Worm (Caenorhabditis elegans) whole organism, L2 larva: ENCODE measurements around the gene F22E5.2.
A peak's percentile ranks its signal among the peaks of the same experiment; 100 is the strongest.

Source experiments
- C34F6.9 ChIP-seq: fragments of 150-350 bp; optimal IDR thresholded peaks from 2 replicates; lab custom pipeline; 2014; ENCODE audit warnings: missing biosample characterization, missing genetic modification characterization
- F13H6.1 ChIP-seq: sonication (generic microtip); optimal IDR thresholded peaks from 2 replicates; lab custom pipeline; 2016; ENCODE audit warnings: missing genetic modification characterization, missing compliant biosample characterization
- R02D3.7 ChIP-seq: fragments of 150-350 bp; optimal IDR thresholded peaks from 2 replicates; lab custom pipeline; 2014; ENCODE audit warnings: missing biosample characterization, missing genetic modification characterization
- ZK546.5 ChIP-seq: sonication (generic microtip); optimal IDR thresholded peaks from 2 replicates; lab custom pipeline; 2017; ENCODE audit warnings: missing biosample characterization, missing genetic modification characterization
- alr-1 ChIP-seq: fragments of 150-350 bp; optimal IDR thresholded peaks from 2 replicates; lab custom pipeline; 2014; ENCODE audit warnings: missing biosample characterization, missing genetic modification characterization
- ama-1 ChIP-seq: fragments of 150-350 bp; optimal IDR thresholded peaks from 2 replicates; lab custom pipeline; 2018; ENCODE audit warnings: inconsistent platforms
- ceh-16 ChIP-seq: fragments of 150-350 bp; optimal IDR thresholded peaks from 2 replicates; lab custom pipeline; 2014; ENCODE audit warnings: missing biosample characterization, missing genetic modification characterization
- egl-27 ChIP-seq: sonication (generic microtip); optimal IDR thresholded peaks from 3 replicates; lab custom pipeline; 2017; ENCODE audit warnings: missing biosample characterization, missing genetic modification reagents, missing genetic modification characterization
- elt-1 ChIP-seq: fragments of 150-350 bp; optimal IDR thresholded peaks from 2 replicates; lab custom pipeline; 2014; ENCODE audit warnings: missing biosample characterization, missing genetic modification characterization
- fos-1 ChIP-seq: fragments of 150-350 bp; optimal IDR thresholded peaks from 2 replicates; lab custom pipeline; 2014; ENCODE audit warnings: missing biosample characterization, missing genetic modification characterization
- lin-11 ChIP-seq: fragments of 150-350 bp; sonication (generic microtip); optimal IDR thresholded peaks from 2 replicates; lab custom pipeline; 2014; ENCODE audit warnings: missing biosample characterization, missing genetic modification characterization, inconsistent platforms, mixed read lengths
- lin-39 ChIP-seq: fragments of 150-350 bp; optimal IDR thresholded peaks from 2 replicates; lab custom pipeline; 2014; ENCODE audit warnings: missing biosample characterization, missing genetic modification reagents, missing genetic modification characterization
- lsy-2 ChIP-seq, 2 experiments: fragments of 150-350 bp in 1 of 2; sonication (generic microtip) in 1 of 2; optimal IDR thresholded peaks; 2 replicates each; lab custom pipeline; 2014 to 2017; ENCODE audit warnings: missing biosample characterization in 2 of 2, missing genetic modification characterization in 2 of 2
- mab-5 ChIP-seq: fragments of 150-350 bp; optimal IDR thresholded peaks from 2 replicates; lab custom pipeline; 2014; ENCODE audit warnings: missing biosample characterization, missing genetic modification characterization
- mbf-1 ChIP-seq: sonication (generic microtip); optimal IDR thresholded peaks from 2 replicates; lab custom pipeline; 2017; ENCODE audit warnings: missing biosample characterization, missing genetic modification characterization
- mdl-1 ChIP-seq, 2 experiments: fragments of 150-350 bp in 1 of 2; sonication (generic microtip) in 1 of 2; optimal IDR thresholded peaks; 2 replicates each; lab custom pipeline; 2017; ENCODE audit warnings: missing biosample characterization in 2 of 2, missing genetic modification characterization in 2 of 2
- nhr-10 ChIP-seq: sonication (generic microtip); optimal IDR thresholded peaks from 2 replicates; lab custom pipeline; 2017; ENCODE audit warnings: missing biosample characterization, missing genetic modification characterization
- nhr-129 ChIP-seq: fragments of 150-350 bp; optimal IDR thresholded peaks from 2 replicates; lab custom pipeline; 2014; ENCODE audit warnings: missing biosample characterization, missing genetic modification characterization
- nhr-21 ChIP-seq: fragments of 150-350 bp; optimal IDR thresholded peaks from 2 replicates; lab custom pipeline; 2014; ENCODE audit warnings: missing biosample characterization, missing genetic modification characterization
- nhr-23 ChIP-seq: fragments of 150-350 bp; optimal IDR thresholded peaks from 2 replicates; lab custom pipeline; 2014; ENCODE audit warnings: missing biosample characterization, missing genetic modification reagents, missing genetic modification characterization
- nhr-237 ChIP-seq: fragments of 150-350 bp; optimal IDR thresholded peaks from 2 replicates; lab custom pipeline; 2014; ENCODE audit warnings: missing biosample characterization, missing genetic modification characterization
- nhr-25 ChIP-seq: fragments of 150-350 bp; sonication (generic microtip); optimal IDR thresholded peaks from 3 replicates; lab custom pipeline; 2014; ENCODE audit warnings: missing biosample characterization, missing genetic modification characterization
- nhr-77 ChIP-seq: fragments of 150-350 bp; optimal IDR thresholded peaks from 2 replicates; lab custom pipeline; 2014; ENCODE audit warnings: missing biosample characterization, missing genetic modification characterization
- peb-1 ChIP-seq: fragments of 150-350 bp; optimal IDR thresholded peaks from 2 replicates; lab custom pipeline; 2014; ENCODE audit warnings: missing biosample characterization, missing genetic modification characterization
- sem-4 ChIP-seq: fragments of 150-350 bp; optimal IDR thresholded peaks from 2 replicates; lab custom pipeline; 2014; ENCODE audit warnings: missing biosample characterization, missing genetic modification reagents, missing genetic modification characterization
- skn-1 ChIP-seq: sonication (generic microtip); optimal IDR thresholded peaks from 2 replicates; lab custom pipeline; 2017; ENCODE audit warnings: missing biosample characterization, missing genetic modification characterization
- sma-3 ChIP-seq: sonication (generic microtip); optimal IDR thresholded peaks from 2 replicates; lab custom pipeline; 2016; ENCODE audit warnings: missing genetic modification reagents, missing genetic modification characterization, missing compliant biosample characterization
- sma-9 ChIP-seq, 2 experiments: fragments of 150-350 bp in 1 of 2; sonication (generic microtip) in 1 of 2; optimal IDR thresholded peaks; 2 replicates each; lab custom pipeline; 2014 to 2016; ENCODE audit warnings: missing genetic modification characterization in 2 of 2, mild to moderate bottlenecking in 1 of 2, missing biosample characterization in 1 of 2, missing compliant biosample characterization in 1 of 2, missing genetic modification reagents in 1 of 2, moderate library complexity in 1 of 2
- snpc-4 ChIP-seq: fragments of 150-350 bp; optimal IDR thresholded peaks from 2 replicates; lab custom pipeline; 2014; ENCODE audit warnings: missing biosample characterization, missing genetic modification characterization
- unc-39 ChIP-seq: fragments of 150-350 bp; optimal IDR thresholded peaks from 2 replicates; lab custom pipeline; 2014; ENCODE audit warnings: missing biosample characterization, missing genetic modification characterization
- unc-55 ChIP-seq: fragments of 150-350 bp; sonication (generic microtip); optimal IDR thresholded peaks from 3 replicates; lab custom pipeline; 2014; ENCODE audit warnings: missing biosample characterization, missing genetic modification reagents, missing genetic modification characterization
- unc-62 ChIP-seq: fragments of 150-350 bp; optimal IDR thresholded peaks from 2 replicates; lab custom pipeline; 2014; ENCODE audit warnings: missing biosample characterization, missing genetic modification reagents, missing genetic modification characterization
- zag-1 ChIP-seq: fragments of 150-350 bp; optimal IDR thresholded peaks from 2 replicates; lab custom pipeline; 2014; ENCODE audit warnings: missing biosample characterization, missing genetic modification characterization
- ztf-1 ChIP-seq: fragments of 200-800 bp; sonication (Bioruptor generic); conservative IDR thresholded peaks from 2 replicates; pipeline ENCODE4 v1.3.6; 2022; ENCODE audit warnings: missing genetic modification characterization, missing compliant biosample characterization
- ztf-11 ChIP-seq: sonication (generic microtip); optimal IDR thresholded peaks from 2 replicates; lab custom pipeline; 2017; ENCODE audit warnings: missing biosample characterization, missing genetic modification characterization

The F22E5.2 gene

DNA sequence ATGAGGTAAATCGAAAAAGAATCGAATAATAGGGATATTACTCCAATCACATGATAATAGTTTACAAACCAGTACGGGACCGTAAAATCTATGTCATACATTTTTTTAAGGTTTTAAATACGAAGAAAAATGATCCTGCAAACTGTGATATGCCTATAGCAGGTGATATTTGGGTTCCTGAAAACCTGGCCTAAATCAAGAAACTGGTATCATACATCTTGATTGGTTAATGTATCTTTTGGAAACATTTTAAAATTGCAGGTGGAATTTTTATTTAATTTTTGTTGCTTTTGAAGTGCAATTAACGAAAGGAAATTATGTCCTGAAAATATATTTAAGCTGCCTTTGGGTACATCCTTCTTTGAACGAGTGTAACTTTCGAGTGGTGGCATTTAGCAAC is 35.0 kb downstream of the F22E5.2 start, which contains the start of gene sri-61:
Gene sri-61 (minus strand): TSS at position 101 of the 400 bp plus-strand sequence.
- no peak for TF ChIP-seq mdl-1 (tag; optimal IDR thresholded peaks at IDR 0.05; lab: Kevin White, UChicago)
- TF ChIP-seq nhr-237 (tag; lab: Kevin White, UChicago) = no peak
- TF ChIP-seq alr-1 (tag; lab: Kevin White, UChicago) = no peak
- TF ChIP-seq egl-27 = no peak
- TF ChIP-seq nhr-21 (tag; lab: Kevin White, UChicago) = no peak
- TF ChIP-seq unc-39 (tag; lab: Kevin White, UChicago) = no peak
- no peak for TF ChIP-seq snpc-4 (tag; lab: Kevin White, UChicago)
- no peak for TF ChIP-seq F13H6.1
- no peak for TF ChIP-seq nhr-23
- TF ChIP-seq lin-11 (tag; lab: Kevin White, UChicago) = no peak

- no peak for TF ChIP-seq ama-1 (lab: Kevin White, UChicago)
- no peak for TF ChIP-seq nhr-25 (tag; lab: Kevin White, UChicago)
- no peak for TF ChIP-seq unc-62
- no peak for TF ChIP-seq peb-1 (tag; lab: Kevin White, UChicago)
- TF ChIP-seq nhr-10 (tag; lab: Kevin White, UChicago) = no peak
- TF ChIP-seq sma-3 (GFP tag; lab: Kevin White, UChicago) = no peak
- no peak for TF ChIP-seq nhr-129 (tag; lab: Kevin White, UChicago)
- TF ChIP-seq unc-39 (tag; lab: Kevin White, UChicago) = no peak
- TF ChIP-seq, all 48 proteins: peak for 0
These were observed 37.6 kb downstream of the F22E5.2 start, which contains the start of gene sri-60 for ce11 chrII:2702757-2703156. sri-60 (minus strand) TSS chrII:2702857.

DNA sequence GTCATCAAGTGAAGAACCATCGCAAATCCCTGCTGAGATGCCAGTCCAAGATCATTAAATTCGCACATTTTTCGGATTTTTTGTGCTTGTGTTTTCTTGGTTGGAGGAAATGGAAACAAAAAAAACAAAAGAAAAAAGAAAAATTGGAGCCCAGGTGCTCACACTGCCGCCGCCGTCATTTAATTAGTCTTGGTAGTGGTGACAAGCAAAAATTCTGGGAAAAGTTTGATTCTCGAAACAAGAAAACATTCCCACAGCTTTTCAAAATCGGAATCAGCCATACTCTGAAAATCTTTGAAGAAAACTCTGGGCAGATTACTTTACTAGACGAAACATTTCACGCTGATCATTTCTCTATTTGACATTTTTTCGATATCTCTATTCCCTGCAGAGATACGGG is 40.0 kb downstream of the F22E5.2 start, which contains the start of gene srh-128:
Gene srh-128 (minus strand): TSS at position 101 of the 400 bp plus-strand sequence.
- TF ChIP-seq ztf-1 (GFP tag; lab: Robert Waterston, UW) (no peak), zag-1 (tag; lab: Kevin White, UChicago) (no peak), nhr-129 (tag; lab: Kevin White, UChicago) (no peak), mbf-1 (tag; lab: Kevin White, UChicago) (no peak), lin-11 (tag; lab: Kevin White, UChicago) (no peak), sma-9 (GFP tag; optimal IDR thresholded peaks at IDR 0.05; lab: Kevin White, UChicago) (no peak), sma-9 (tag; optimal IDR thresholded peaks at IDR 0.05; lab: Kevin White, UChicago) (no peak), snpc-4 (tag; lab: Kevin White, UChicago) (no peak)

- peak; percentile 37 for TF ChIP-seq sma-9 (GFP tag; optimal IDR thresholded peaks at IDR 0.05; lab: Kevin White, UChicago)
- TF ChIP-seq sma-9 (tag; optimal IDR thresholded peaks at IDR 0.05; lab: Kevin White, UChicago) = no peak
- peak; percentile 48 for TF ChIP-seq unc-55 (GFP tag; lab: Kevin White, UChicago)
- peak; percentile 13 for TF ChIP-seq C34F6.9 (tag; lab: Kevin White, UChicago)
- TF ChIP-seq elt-1 = no peak
- TF ChIP-seq nhr-129 (tag; lab: Kevin White, UChicago) = peak; percentile 45
These were observed 42.7 kb downstream of the F22E5.2 start, which contains the start of gene Y47G7B.2 for ce11 chrII:2707872-2708271. Y47G7B.2 (minus strand) TSS chrII:2708014.

ce11 chrII:2709942-2710341 is 44.8 kb downstream of the F22E5.2 start, which contains the start of gene T05A8.1:
T05A8.1 (minus strand) TSS chrII:2710042.
- TF ChIP-seq ceh-16 (tag; lab: Kevin White, UChicago) (no peak), F13H6.1 (no peak), mab-5 (tag; lab: Kevin White, UChicago) (no peak), nhr-23 (no peak), ZK546.5 (tag; lab: Kevin White, UChicago) (no peak), elt-1 (no peak), sem-4 (tag; lab: Kevin White, UChicago) (no peak), R02D3.7 (tag; lab: Kevin White, UChicago) (no peak), lin-39 (no peak), fos-1 (tag; lab: Kevin White, UChicago) (no peak), ama-1 (lab: Kevin White, UChicago) (no peak), nhr-77 (no peak), ztf-11 (tag; lab: Kevin White, UChicago) (no peak), lsy-2 (tag; optimal IDR thresholded peaks at IDR 0.05; lab: Kevin White, UChicago) (no peak), unc-39 (tag; lab: Kevin White, UChicago) (no peak), unc-55 (GFP tag; lab: Kevin White, UChicago) (no peak), nhr-10 (tag; lab: Kevin White, UChicago) (no peak), skn-1 (tag; lab: Kevin White, UChicago) (no peak), C34F6.9 (tag; lab: Kevin White, UChicago) (no peak)
